Fruit fly (Drosophila melanogaster) whole organism, adult: ENCODE data around the gene EMC4.
A peak's percentile ranks its signal among the peaks of the same experiment; 100 is the strongest.

ENCODE experiments used
- CG12768 ChIP-seq: fragments of 200-800 bp; sonication (Bioruptor generic); optimal IDR thresholded peaks from 2 replicates; lab custom pipeline; 2017; ENCODE audit warnings: missing biosample characterization, missing genetic modification characterization, mild to moderate bottlenecking, moderate library complexity, missing genetic modification reagents
- CG14711 ChIP-seq: fragments of 200-800 bp; sonication (Bioruptor generic); optimal IDR thresholded peaks from 2 replicates; lab custom pipeline; 2018; ENCODE audit warnings: missing biosample characterization, mild to moderate bottlenecking, missing genetic modification characterization, moderate library complexity
- CG33017 ChIP-seq: fragments of 200-800 bp; sonication (Bioruptor generic); optimal IDR thresholded peaks from 2 replicates; lab custom pipeline; 2018; ENCODE audit warnings: missing biosample characterization, mild to moderate bottlenecking, missing genetic modification characterization, moderate library complexity
- CG5204 ChIP-seq: fragments of 200-800 bp; sonication (Bioruptor generic); optimal IDR thresholded peaks from 2 replicates; lab custom pipeline; 2016; ENCODE audit warnings: missing biosample characterization, missing genetic modification characterization
- CG7045 ChIP-seq: fragments of 200-800 bp; sonication (Bioruptor generic); optimal IDR thresholded peaks from 2 replicates; lab custom pipeline; 2017; ENCODE audit warnings: missing biosample characterization, mild to moderate bottlenecking, missing genetic modification characterization
- Clk ChIP-seq: fragments of 200-800 bp; sonication (Bioruptor generic); optimal IDR thresholded peaks from 2 replicates; lab custom pipeline; 2017; ENCODE audit warnings: missing biosample characterization, missing genetic modification characterization
- Crg-1 ChIP-seq: fragments of 200-800 bp; sonication (Bioruptor generic); optimal IDR thresholded peaks from 2 replicates; lab custom pipeline; 2016; ENCODE audit warnings: missing biosample characterization, missing genetic modification characterization
- Hr96 ChIP-seq: fragments of 200-800 bp; sonication (Bioruptor generic); optimal IDR thresholded peaks from 2 replicates; lab custom pipeline; 2016; ENCODE audit warnings: missing biosample characterization, missing genetic modification characterization
- cnc ChIP-seq, 2 experiments: fragments of >200 bp; optimal IDR thresholded peaks; 2 replicates each; lab custom pipeline; 2017
- kay ChIP-seq: fragments of 200-800 bp; sonication (Bioruptor generic); peaks from one replicate; lab custom pipeline; 2016; ENCODE audit warnings: missing biosample characterization, missing genetic modification characterization, borderline replicate concordance
- ovo ChIP-seq: fragments of 200-800 bp; sonication (Bioruptor generic); optimal IDR thresholded peaks from 2 replicates; lab custom pipeline; 2016; ENCODE audit warnings: missing biosample characterization, missing genetic modification characterization
- tj ChIP-seq: fragments of 200-800 bp; sonication (Bioruptor generic); optimal IDR thresholded peaks from 3 replicates; lab custom pipeline; 2017; ENCODE audit warnings: missing biosample characterization, mild to moderate bottlenecking, missing genetic modification characterization, moderate library complexity

dm6 chr3L:22864254-22865060 is 3.6 kb downstream of the EMC4 start, which contains the start of gene CG33170:
- TF ChIP-seq ovo (GFP tag; lab: Kevin White, UChicago) = peak; percentile 57
- no peak for TF ChIP-seq Crg-1 (GFP tag; lab: Kevin White, UChicago)
- peak; percentile 91 for TF ChIP-seq tj (GFP tag; lab: Kevin White, UChicago)
- no peak for TF ChIP-seq CG14711 (tag; lab: Kevin White, UChicago)
- TF ChIP-seq Clk (GFP tag; lab: Kevin White, UChicago) = no peak
- TF ChIP-seq CG5204 (GFP tag; lab: Kevin White, UChicago) = no peak
- no peak for TF ChIP-seq cnc (optimal IDR thresholded peaks at IDR 0.05; lab: Kevin White, UChicago)
- TF ChIP-seq kay (GFP tag; lab: Kevin White, UChicago) = no peak
- TF ChIP-seq CG33017 (tag; lab: Kevin White, UChicago) = no peak
- no peak for TF ChIP-seq CG7045 (GFP tag; lab: Kevin White, UChicago)
- no peak for TF ChIP-seq Hr96 (GFP tag; lab: Kevin White, UChicago)
- TF ChIP-seq CG12768 (GFP tag; lab: Kevin White, UChicago) = no peak
